Worm (Caenorhabditis elegans): Measurements from ENCODE around the gene dex-1.

DNA sequence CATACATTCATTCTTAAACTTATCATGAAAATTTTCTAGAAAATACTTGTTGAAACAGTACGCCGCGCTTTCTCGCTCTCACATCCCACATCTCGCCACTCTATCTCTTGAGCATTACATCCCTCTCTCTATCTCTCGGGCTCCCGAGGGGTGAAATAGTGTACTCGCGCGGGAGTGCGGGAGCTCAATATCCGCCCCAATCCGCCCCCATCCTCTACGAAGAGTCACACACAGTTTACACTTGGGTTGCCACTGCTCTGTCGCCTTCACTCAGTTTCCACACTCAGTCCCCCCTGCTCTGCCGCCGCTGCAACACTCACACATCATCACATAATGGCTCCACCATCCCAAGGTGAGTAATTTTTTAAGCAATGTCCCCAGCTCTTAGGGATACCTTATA, 38.9 kb downstream of the dex-1 start, which contains the start of gene mlc-3:
- TF ChIP-seq lin-13 (tag; optimal IDR thresholded peaks at IDR 0.05) (no peak), snpc-4 (tag; optimal IDR thresholded peaks at IDR 0.05) (no peak), zip-8 (tag; optimal IDR thresholded peaks at IDR 0.05) (no peak)

All from whole organism, mixed stage, embryonic.